Fruit fly (Drosophila melanogaster): ENCODE results near the gene CG14969.

CG14969 gene

DNA sequence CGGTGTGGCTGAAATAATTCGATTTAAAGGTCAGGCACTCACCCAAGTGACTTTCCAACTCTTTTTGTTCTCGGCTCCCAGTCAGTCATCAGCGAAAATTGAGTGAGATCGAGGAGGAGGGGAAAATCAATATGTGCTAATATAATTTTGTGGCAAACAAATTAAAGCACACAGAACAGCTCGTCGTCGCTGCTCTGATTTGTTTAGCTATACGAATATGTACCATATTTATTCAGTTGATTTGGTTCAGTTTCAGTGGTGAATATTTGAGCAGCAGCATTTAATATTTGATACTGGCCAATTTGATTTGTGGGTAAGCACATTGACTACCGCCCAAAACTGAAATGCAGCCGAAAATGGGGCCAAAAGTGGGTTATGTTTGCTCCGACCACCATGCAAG, 29.3 kb downstream of the CG14969 start (continued):
- TF ChIP-seq fd3F (GFP tag; optimal IDR thresholded peaks at IDR 0.05), result peak; percentile 42
- no peak for TF ChIP-seq yki (optimal IDR thresholded peaks at IDR 0.05)
- TF ChIP-seq Lpt (GFP tag; optimal IDR thresholded peaks at IDR 0.05), result no peak
- no peak for TF ChIP-seq Oaz (GFP tag; IDR thresholded peaks at IDR 0.05)
- TF ChIP-seq CG11085 (GFP tag; IDR thresholded peaks at IDR 0.05), result no peak
- TF ChIP-seq Hmr (GFP tag; optimal IDR thresholded peaks at IDR 0.05), result peak; percentile 52
- no peak for TF ChIP-seq Chrac-16 (GFP tag; optimal IDR thresholded peaks at IDR 0.05)
- TF ChIP-seq CG9215 (GFP tag; IDR thresholded peaks at IDR 0.05), result no peak
- no peak for TF ChIP-seq GATAe (GFP tag; conservative IDR thresholded peaks at IDR 0.05)
- TF ChIP-seq CG34224 (GFP tag; IDR thresholded peaks at IDR 0.05; ENCODE audit: partially characterized antibody), result no peak
- peak; percentile 56 for TF ChIP-seq HHEX (GFP tag; optimal IDR thresholded peaks at IDR 0.05)
- peak; percentile 31 for TF ChIP-seq kay (GFP tag; optimal IDR thresholded peaks at IDR 0.05)
- TF ChIP-seq unc-4 (GFP tag; IDR thresholded peaks at IDR 0.05; ENCODE audit: partially characterized antibody), result no peak
- TF ChIP-seq Nf-YC (tag; optimal IDR thresholded peaks at IDR 0.05), result no peak
- TF ChIP-seq CG31441 (GFP tag; IDR thresholded peaks at IDR 0.05), result peak; percentile 16; the same call in 1 of the 2 replicates
- no peak for TF ChIP-seq nerfin-1 (tag; optimal IDR thresholded peaks at IDR 0.05)
- peak; percentile 26 for TF ChIP-seq Camta (GFP tag; optimal IDR thresholded peaks at IDR 0.05)
- TF ChIP-seq CG14710 (tag; optimal IDR thresholded peaks at IDR 0.05), result peak; percentile 30
- TF ChIP-seq al (GFP tag; IDR thresholded peaks at IDR 0.05), result no peak
- TF ChIP-seq Mad (GFP tag; optimal IDR thresholded peaks at IDR 0.05), result no peak
- TF ChIP-seq disco-r (GFP tag; optimal IDR thresholded peaks at IDR 0.05), result no peak
- peak; percentile 67 for TF ChIP-seq CG6813 (GFP tag; optimal IDR thresholded peaks at IDR 0.05)
- no peak for TF ChIP-seq pum (GFP tag; optimal IDR thresholded peaks at IDR 0.05)
- TF ChIP-seq Dfd (GFP tag; optimal IDR thresholded peaks at IDR 0.05), result no peak
- TF ChIP-seq CG12071 (GFP tag; optimal IDR thresholded peaks at IDR 0.05), result peak; percentile 58
- no peak for TF ChIP-seq CG7271 (tag; optimal IDR thresholded peaks at IDR 0.05)
- no peak for TF ChIP-seq crp (GFP tag; optimal IDR thresholded peaks at IDR 0.05)
- no peak for TF ChIP-seq zen2 (GFP tag; IDR thresholded peaks at IDR 0.05; ENCODE audit: partially characterized antibody)
- TF ChIP-seq schlank (tag; optimal IDR thresholded peaks at IDR 0.05), result no peak
- TF ChIP-seq CG32532 (GFP tag; IDR thresholded peaks at IDR 0.05), result no peak
- no peak for TF ChIP-seq usp (GFP tag; optimal IDR thresholded peaks at IDR 0.05)
- no peak for TF ChIP-seq CG3726 (GFP tag; IDR thresholded peaks at IDR 0.05)
- no peak for TF ChIP-seq Fer3 (tag; optimal IDR thresholded peaks at IDR 0.05)
- TF ChIP-seq sna (GFP tag; IDR thresholded peaks at IDR 0.05; ENCODE audit: partially characterized antibody), result no peak
- peak; percentile 9 for TF ChIP-seq Sox100B (GFP tag; optimal IDR thresholded peaks at IDR 0.05)
- TF ChIP-seq Kr (GFP tag; optimal IDR thresholded peaks at IDR 0.05), result no peak
- TF ChIP-seq CG42726 (GFP tag; IDR thresholded peaks at IDR 0.05; ENCODE audit: partially characterized antibody), result no peak
- TF ChIP-seq Dp (GFP tag; optimal IDR thresholded peaks at IDR 0.05), result no peak
- no peak for TF ChIP-seq Six4 (GFP tag; optimal IDR thresholded peaks at IDR 0.05)
- TF ChIP-seq CG2129 (GFP tag; IDR thresholded peaks at IDR 0.05; ENCODE audit: partially characterized antibody), result no peak
- peak; percentile 58 for TF ChIP-seq oc (tag; optimal IDR thresholded peaks at IDR 0.05)
- peak; percentile 55; the same call in 2 of the 3 replicates for TF ChIP-seq ci (GFP tag; IDR thresholded peaks at IDR 0.05)
- no peak for TF ChIP-seq BtbVII (GFP tag; optimal IDR thresholded peaks at IDR 0.05)
- TF ChIP-seq CG13123 (GFP tag; optimal IDR thresholded peaks at IDR 0.05), result peak; percentile 24
- TF ChIP-seq CG10274 (GFP tag; optimal IDR thresholded peaks at IDR 0.05), result no peak
- TF ChIP-seq crol (GFP tag; IDR thresholded peaks at IDR 0.05), result no peak
- TF ChIP-seq Xbp1 (GFP tag; optimal IDR thresholded peaks at IDR 0.05), result peak; percentile 13
- no peak for TF ChIP-seq Fer2 (tag; optimal IDR thresholded peaks at IDR 0.05)
- no peak for TF ChIP-seq stc (GFP tag; IDR thresholded peaks at IDR 0.05)
- TF ChIP-seq CG10366 (GFP tag; IDR thresholded peaks at IDR 0.05), result no peak
- TF ChIP-seq gce (GFP tag; IDR thresholded peaks at IDR 0.05), result no peak
- no peak for TF ChIP-seq Gsc (GFP tag; IDR thresholded peaks at IDR 0.05)
